Worm (Caenorhabditis elegans): ENCODE measurements around the gene arx-4.

Gene arx-4

ce11 chrIII:909540-909939 lies 47.4 kb downstream of the arx-4 start, which contains the start of gene crls-1 (continued):
- TF ChIP-seq Y95B8A.8 (GFP tag; IDR thresholded peaks at IDR 0.05) (0 out of 2 replicates have a peak, but pooled peaks have one; percentile 17), snpc-3.4 (tag; optimal IDR thresholded peaks at IDR 0.05) (no peak), ama-1 (optimal IDR thresholded peaks at IDR 0.05) (no peak), ama-1 (GFP tag; optimal IDR thresholded peaks at IDR 0.05) (no peak), hsf-1 (GFP tag; IDR thresholded peaks at IDR 0.05) (peak; percentile 59; the same call in 1 of the 2 replicates), ccch-3 (GFP tag; optimal IDR thresholded peaks at IDR 0.05) (no peak), hlh-26 (GFP tag; conservative IDR thresholded peaks at IDR 0.05) (no peak), bed-1 (GFP tag; IDR thresholded peaks at IDR 0.05) (no peak), dpl-1 (GFP tag; optimal IDR thresholded peaks at IDR 0.05) (no peak), hmg-20 (GFP tag; IDR thresholded peaks at IDR 0.05) (no peak), dox-1 (GFP tag; IDR thresholded peaks at IDR 0.05) (no peak), B0035.1 (tag; optimal IDR thresholded peaks at IDR 0.05) (no peak), dpff-1 (tag; optimal IDR thresholded peaks at IDR 0.05) (no peak), repo-1 (tag; optimal IDR thresholded peaks at IDR 0.05) (peak; percentile 72), lag-1 (GFP tag; IDR thresholded peaks at IDR 0.05) (no peak), F55B11.4 (tag; optimal IDR thresholded peaks at IDR 0.05; ENCODE audit: borderline replicate concordance, insufficient read depth) (no peak), lsy-27 (tag; optimal IDR thresholded peaks at IDR 0.05; ENCODE audit: borderline replicate concordance, insufficient read depth) (no peak), sdz-38 (tag; optimal IDR thresholded peaks at IDR 0.05) (no peak)

ce11 chrIII:910540-911311 lies 48.6 kb downstream of the arx-4 start, which contains the start of the genes F23H11.5 and bra-2:
Gene F23H11.5 (minus strand): TSS chrIII:910590.
Gene bra-2 (plus strand): TSS chrIII:911261.
- TF ChIP-seq attf-6 (GFP tag; IDR thresholded peaks at IDR 0.05) (no peak), ztf-22 (GFP tag; optimal IDR thresholded peaks at IDR 0.05) (no peak), attf-3 (GFP tag; conservative IDR thresholded peaks at IDR 0.05) (peak; percentile 92), Y53G8AR.9 (GFP tag; conservative IDR thresholded peaks at IDR 0.05) (no peak), nhr-90 (tag; optimal IDR thresholded peaks at IDR 0.05) (no peak), aptf-2 (GFP tag; conservative IDR thresholded peaks at IDR 0.05) (no peak), zim-3 (tag; optimal IDR thresholded peaks at IDR 0.05) (no peak), ztf-3 (GFP tag; optimal IDR thresholded peaks at IDR 0.05) (no peak), F37B4.10 (GFP tag; IDR thresholded peaks at IDR 0.05) (no peak), F23B12.7 (tag; optimal IDR thresholded peaks at IDR 0.05; ENCODE audit: insufficient read depth) (peak; percentile 4)

ce11 chrIII:912778-913177 lies 50.7 kb downstream of the arx-4 start:
- peak; percentile 30 for TF ChIP-seq snpc-4 (GFP tag; optimal IDR thresholded peaks at IDR 0.05)
- peak in 1 of 4 experiments; percentile 90 for TF ChIP-seq snpc-4 (tag; optimal IDR thresholded peaks at IDR 0.05)
- TF ChIP-seq pbrm-1 (GFP tag; IDR thresholded peaks at IDR 0.05), result 0 out of 2 replicates have a peak, but pooled peaks have one; percentile 19
- TF ChIP-seq snpc-1.1 (tag; optimal IDR thresholded peaks at IDR 0.05; ENCODE audit: insufficient read depth), result peak; percentile 64
- TF ChIP-seq attf-6 (GFP tag; IDR thresholded peaks at IDR 0.05), result peak; percentile 65; the same call in 1 of the 2 replicates
- TF ChIP-seq hmg-1.2 (GFP tag; IDR thresholded peaks at IDR 0.05), result peak; percentile 31; the same call in 1 of the 2 replicates
